Fruit fly (Drosophila melanogaster) whole organism, prepupa: ENCODE measurements around the gene Cpr11A.

Source experiments
- CG10631 ChIP-seq: fragments of 200-800 bp; sonication (Bioruptor generic); optimal IDR thresholded peaks from 2 replicates; lab custom pipeline; 2016; ENCODE audit warnings: missing biosample characterization, missing genetic modification characterization
- CG15336 ChIP-seq: fragments of 200-800 bp; sonication (Bioruptor generic); IDR thresholded peaks from 2 replicates; pipeline ENCODE4 v1.3.6; 2022; ENCODE audit warnings: missing biosample characterization, missing genetic modification characterization
- CG31627 ChIP-seq: fragments of 200-800 bp; sonication (Bioruptor generic); optimal IDR thresholded peaks from 3 replicates; lab custom pipeline; 2016; ENCODE audit warnings: missing biosample characterization, missing genetic modification characterization
- CG8119 ChIP-seq: fragments of 200-800 bp; sonication (Bioruptor generic); IDR thresholded peaks from 3 replicates; pipeline ENCODE4 v1.3.6; 2022; ENCODE audit warnings: missing biosample characterization, missing genetic modification characterization
- CG8319 ChIP-seq: fragments of 200-800 bp; sonication (Bioruptor generic); optimal IDR thresholded peaks from 3 replicates; lab custom pipeline; 2016; ENCODE audit warnings: missing biosample characterization, missing genetic modification characterization
- CG8632 ChIP-seq: fragments of 200-800 bp; sonication (Bioruptor generic); optimal IDR thresholded peaks from 3 replicates; lab custom pipeline; 2016; ENCODE audit warnings: missing biosample characterization, missing genetic modification characterization
- Eip75B ChIP-seq: fragments of 200-800 bp; sonication (Bioruptor generic); optimal IDR thresholded peaks from 3 replicates; lab custom pipeline; 2016; ENCODE audit warnings: missing biosample characterization, missing genetic modification characterization
- Eip78C ChIP-seq: fragments of 200-800 bp; sonication (Bioruptor generic); peaks from one replicate; lab custom pipeline; 2016; ENCODE audit warnings: missing biosample characterization, missing genetic modification characterization
- Gug ChIP-seq: fragments of 200-800 bp; sonication (Bioruptor generic); IDR thresholded peaks from 2 replicates; pipeline ENCODE4 v1.3.6; 2022; ENCODE audit warnings: missing biosample characterization, missing genetic modification characterization
- Hr38 ChIP-seq: sonication (Bioruptor generic); optimal IDR thresholded peaks from 2 replicates; lab custom pipeline; 2016; ENCODE audit warnings: missing biosample characterization, missing genetic modification characterization
- Sox14 ChIP-seq: fragments of 200-800 bp; sonication (Bioruptor generic); optimal IDR thresholded peaks from 3 replicates; lab custom pipeline; 2016; ENCODE audit warnings: missing biosample characterization, missing genetic modification characterization
- Sox15 ChIP-seq: fragments of 200-800 bp; sonication (Bioruptor generic); optimal IDR thresholded peaks from 3 replicates; lab custom pipeline; 2016; ENCODE audit warnings: missing biosample characterization, missing genetic modification characterization
- eg ChIP-seq: fragments of 200-800 bp; sonication (Bioruptor generic); IDR thresholded peaks from 3 replicates; pipeline ENCODE4 v1.3.6; 2022; ENCODE audit warnings: missing biosample characterization, missing genetic modification characterization
- net ChIP-seq: fragments of 200-800 bp; sonication (Bioruptor generic); optimal IDR thresholded peaks from 3 replicates; lab custom pipeline; 2016; ENCODE audit warnings: missing biosample characterization, missing genetic modification characterization

DNA sequence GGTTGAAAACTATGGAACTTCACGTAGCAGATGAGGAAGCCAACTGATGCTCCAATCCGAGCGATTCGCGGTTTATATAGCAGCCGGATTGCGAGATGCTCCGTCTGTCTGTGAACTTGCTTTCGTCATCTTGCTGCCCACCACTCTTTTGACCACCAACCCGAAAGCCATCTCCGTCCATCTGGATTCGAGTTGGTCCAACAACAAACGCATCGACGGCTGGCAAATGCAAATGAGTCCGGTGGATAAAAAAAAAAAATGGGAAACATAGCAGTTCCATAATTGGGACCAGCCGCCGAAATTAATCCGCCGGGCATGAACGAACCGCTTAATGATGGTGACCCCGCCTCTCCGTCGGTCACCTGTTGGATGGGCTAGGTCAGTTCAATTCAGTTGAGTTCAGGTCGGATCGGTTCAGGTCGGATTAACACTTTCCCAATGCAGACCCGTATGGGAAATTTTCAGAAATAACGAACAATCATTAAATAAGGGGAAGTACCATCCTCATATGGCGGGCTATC is 29.0 kb upstream of the Cpr11A start, which contains the start of gene CG15731:
- TF ChIP-seq Eip75B, result no peak
- no peak for TF ChIP-seq CG31627
- TF ChIP-seq eg (GFP tag; lab: Robert Waterston, UW), result no peak
- TF ChIP-seq Gug (GFP tag; lab: Robert Waterston, UW), result no peak
- no peak for TF ChIP-seq CG10631 (GFP tag; lab: Kevin White, UChicago)
- TF ChIP-seq net, result no peak
- no peak for TF ChIP-seq CG15336 (GFP tag; lab: Robert Waterston, UW)
- no peak for TF ChIP-seq Sox14 (GFP tag; lab: Kevin White, UChicago)
- TF ChIP-seq CG8632 (GFP tag; lab: Kevin White, UChicago), result no peak
- TF ChIP-seq Eip78C, result no peak
- no peak for TF ChIP-seq Sox15 (GFP tag; lab: Kevin White, UChicago)
- TF ChIP-seq Hr38 (GFP tag; lab: Kevin White, UChicago), result no peak
- TF ChIP-seq CG8119 (GFP tag; lab: Robert Waterston, UW), result no peak
- TF ChIP-seq CG8319 (GFP tag; lab: Kevin White, UChicago), result no peak
